Fruit fly (Drosophila melanogaster) whole organism: ENCODE results near the gene CG14195.
A peak's percentile ranks its signal among the peaks of the same experiment; 100 is the strongest.

Source experiments
- CG8478 ChIP-seq: fragments of >200 bp; optimal IDR thresholded peaks from 2 replicates; lab custom pipeline; 2018; ENCODE audit warnings: inconsistent platforms
- Dll ChIP-seq: fragments of >200 bp; optimal IDR thresholded peaks from 2 replicates; lab custom pipeline; 2017
- EcR ChIP-seq, 2 experiments: fragments of >200 bp; optimal IDR thresholded peaks; 2 replicates each; lab custom pipeline; 2017; ENCODE audit warnings: missing biosample characterization in 2 of 2, missing genetic modification characterization in 2 of 2, missing genetic modification reagents in 2 of 2
- pan ChIP-seq: fragments of >200 bp; optimal IDR thresholded peaks from 2 replicates; lab custom pipeline; 2017
- psq ChIP-seq: fragments of >200 bp; optimal IDR thresholded peaks from 2 replicates; lab custom pipeline; 2017
- usp ChIP-seq: fragments of >200 bp; optimal IDR thresholded peaks from 2 replicates; lab custom pipeline; 2017; ENCODE audit warnings: missing biosample characterization, missing genetic modification characterization, mixed read lengths

Gene CG14195

dm6 chrX:19211982-19212381 is at the start of gene CG14195:
Gene CG14195, minus strand, starts transcription at chrX:19212082.
- TF ChIP-seq usp (GFP tag; lab: Kevin White, UChicago) (no peak), pan (no peak), CG8478 (lab: Kevin White, UChicago) (no peak), Dll (lab: Kevin White, UChicago) (no peak), psq (no peak), EcR (GFP tag; optimal IDR thresholded peaks at IDR 0.05; lab: Kevin White, UChicago) (no peak)

dm6 chrX:19261071-19261470 is 49.2 kb upstream of the CG14195 start, which contains the start of gene rictor:
Gene rictor, minus strand, starts transcription at chrX:19261240.
- TF ChIP-seq usp (GFP tag; lab: Kevin White, UChicago) (no peak), pan (no peak), Dll (lab: Kevin White, UChicago) (no peak), CG8478 (lab: Kevin White, UChicago) (no peak), psq (no peak), EcR (GFP tag; optimal IDR thresholded peaks at IDR 0.05; lab: Kevin White, UChicago) (no peak)

dm6 chrX:19260696-19260989 is 48.8 kb upstream of the CG14195 start:
- TF ChIP-seq Dll (lab: Kevin White, UChicago) (peak; percentile 4), psq (no peak)

- TF ChIP-seq usp (GFP tag; lab: Kevin White, UChicago), result no peak
- TF ChIP-seq CG8478 (lab: Kevin White, UChicago), result no peak
- TF ChIP-seq Dll (lab: Kevin White, UChicago), result no peak
- TF ChIP-seq psq, result no peak
- TF ChIP-seq EcR (GFP tag; optimal IDR thresholded peaks at IDR 0.05; lab: Kevin White, UChicago), result no peak
- no peak for TF ChIP-seq pan
Measured at dm6 chrX:19259802-19260695, 48.2 kb upstream of the CG14195 start.

dm6 chrX:19250151-19250550 is 38.3 kb upstream of the CG14195 start:
- TF ChIP-seq EcR (GFP tag; optimal IDR thresholded peaks at IDR 0.05; lab: Kevin White, UChicago) (no peak), Dll (lab: Kevin White, UChicago) (no peak)

- TF ChIP-seq usp (GFP tag; lab: Kevin White, UChicago), result no peak
- no peak for TF ChIP-seq EcR (GFP tag; optimal IDR thresholded peaks at IDR 0.05; lab: Kevin White, UChicago)
Measured at dm6 chrX:19249339-19249738, 37.5 kb upstream of the CG14195 start.

dm6 chrX:19248426-19249217 is 36.7 kb upstream of the CG14195 start, which contains the start of gene Hs3st-B:
Gene Hs3st-B, plus strand, starts transcription at chrX:19248639.
- TF ChIP-seq CG8478 (lab: Kevin White, UChicago) (no peak), Dll (lab: Kevin White, UChicago) (no peak), psq (no peak)

- TF ChIP-seq usp (GFP tag; lab: Kevin White, UChicago) (no peak), Dll (lab: Kevin White, UChicago) (no peak), EcR (GFP tag; optimal IDR thresholded peaks at IDR 0.05; lab: Kevin White, UChicago) (no peak), psq (no peak), CG8478 (lab: Kevin White, UChicago) (no peak), pan (no peak)
Measured at dm6 chrX:19247200-19248052, 35.5 kb upstream of the CG14195 start, which contains the start of gene CG7992. Gene CG7992, minus strand, starts transcription at chrX:19247250.

dm6 chrX:19243379-19243834 is 31.5 kb upstream of the CG14195 start, which contains the start of gene CG7889:
Gene CG7889, plus strand, starts transcription at chrX:19243631.
- TF ChIP-seq CG8478 (lab: Kevin White, UChicago) (no peak), pan (no peak)

- TF ChIP-seq EcR (GFP tag; optimal IDR thresholded peaks at IDR 0.05; lab: Kevin White, UChicago) (no peak), CG8478 (lab: Kevin White, UChicago) (no peak)
Measured at dm6 chrX:19241790-19242373, 30.0 kb upstream of the CG14195 start, which contains the start of gene CG14196. Gene CG14196, minus strand, starts transcription at chrX:19241840.

- TF ChIP-seq EcR (GFP tag; optimal IDR thresholded peaks at IDR 0.05; lab: Kevin White, UChicago) (no peak), usp (GFP tag; lab: Kevin White, UChicago) (no peak), Dll (lab: Kevin White, UChicago) (no peak), pan (no peak), CG8478 (lab: Kevin White, UChicago) (no peak), psq (no peak)
Measured at dm6 chrX:19240230-19240839, 28.5 kb upstream of the CG14195 start.
